Fruit fly (Drosophila melanogaster): ENCODE results near the gene Sidpn.

The Sidpn gene

dm6 chr2L:19045111-19045560, 17.6 kb downstream of the Sidpn start, which contains the start of the genes Ttc19 and Acn:
Ttc19 (minus strand) TSS chr2L:19045148.
Acn (plus strand) TSS chr2L:19045355.
- TF ChIP-seq CG17801 (GFP tag; optimal IDR thresholded peaks at IDR 0.05; ENCODE audit: partially characterized antibody): peak; percentile 83

DNA sequence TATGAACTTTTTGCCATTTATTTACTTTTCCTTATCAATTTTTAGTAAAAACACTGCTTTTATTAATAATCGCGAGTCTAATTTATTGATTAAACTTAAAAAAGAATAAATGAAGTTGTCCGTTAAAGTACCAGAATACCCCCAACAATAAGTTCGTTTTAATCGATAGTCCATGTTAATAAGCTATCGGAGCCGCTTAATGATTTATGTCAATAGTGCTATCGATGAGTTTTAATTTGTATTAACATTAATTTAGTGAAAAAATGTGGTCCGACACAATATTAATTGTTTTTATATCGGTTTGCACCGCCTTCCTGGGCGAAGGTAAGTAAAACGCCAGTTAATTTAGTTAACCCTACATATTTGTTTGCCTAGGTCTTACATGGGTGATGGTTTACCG, 21.4 kb downstream of the Sidpn start, which contains the start of gene CG10470:
CG10470 (plus strand) TSS at position 165 of the 400 bp plus-strand sequence.
- peak; percentile 26 for TF ChIP-seq CG17801 (GFP tag; optimal IDR thresholded peaks at IDR 0.05; ENCODE audit: partially characterized antibody)

DNA sequence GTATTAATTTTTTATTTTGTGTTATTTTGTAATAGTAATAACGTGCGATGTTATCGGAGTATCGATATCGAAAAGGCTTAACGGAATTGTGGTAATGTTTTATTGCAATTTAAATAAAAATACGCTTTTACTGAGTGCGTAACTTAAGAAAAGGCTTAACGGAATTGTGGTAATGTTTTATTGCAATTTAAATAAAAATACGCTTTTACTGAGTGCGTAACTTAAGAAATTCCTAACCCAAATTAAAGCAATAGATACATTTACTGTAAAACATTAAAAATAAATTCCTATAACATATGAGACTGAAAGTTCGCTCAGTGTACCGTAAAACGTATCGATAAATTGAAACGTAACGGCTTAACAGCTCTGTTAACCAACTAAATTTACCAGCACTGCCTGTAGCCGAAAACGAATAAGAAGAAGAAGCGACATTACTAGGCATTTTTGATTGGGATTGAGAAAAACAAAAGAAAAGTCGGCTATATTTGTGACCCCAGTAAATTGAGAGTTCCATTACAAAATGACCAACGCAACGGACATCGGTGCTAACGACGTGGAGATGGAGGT, 24.1 kb downstream of the Sidpn start, which contains the start of gene Rpn3:
Rpn3 (plus strand) TSS at position 257 of the 567 bp plus-strand sequence.
- peak; percentile 84 for TF ChIP-seq CG17801 (GFP tag; optimal IDR thresholded peaks at IDR 0.05; ENCODE audit: partially characterized antibody)

DNA sequence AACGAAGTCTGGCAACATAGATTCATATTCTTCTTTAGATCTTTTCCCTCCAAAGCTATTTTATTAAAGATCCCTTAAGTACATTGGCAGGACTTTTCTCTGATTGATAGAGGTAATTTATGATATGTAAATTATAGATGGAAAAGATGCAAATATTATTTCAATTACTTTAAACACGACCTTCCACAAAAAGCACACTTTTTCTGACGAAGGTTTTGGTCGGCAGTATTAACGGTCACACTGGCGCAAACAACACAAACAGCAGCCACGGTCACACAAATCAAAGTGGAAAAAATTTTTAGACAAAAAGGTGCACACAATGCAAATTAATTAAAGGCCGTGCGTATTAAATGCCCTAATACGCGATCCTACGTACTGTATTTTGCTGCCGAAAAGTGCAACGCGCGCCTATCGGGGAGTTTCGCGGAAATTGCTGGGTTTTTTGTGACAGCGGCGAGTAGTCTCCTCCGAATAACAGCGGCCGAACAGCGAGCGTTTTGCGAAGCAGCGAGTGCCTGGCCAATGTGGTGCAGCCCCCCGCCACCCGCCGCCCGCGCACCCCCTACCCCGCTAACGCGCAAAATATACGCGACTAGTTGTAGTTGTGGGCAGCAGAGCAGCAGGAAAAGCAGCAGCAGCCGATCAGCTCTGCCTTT, 26.5 kb downstream of the Sidpn start, which contains the start of gene CG10492:
CG10492 (plus strand) TSS at position 219 of the 656 bp plus-strand sequence.
- TF ChIP-seq CG17801 (GFP tag; optimal IDR thresholded peaks at IDR 0.05; ENCODE audit: partially characterized antibody): no peak

dm6 chr2L:19054516-19054887, 27.0 kb downstream of the Sidpn start:
- TF ChIP-seq CG17801 (GFP tag; optimal IDR thresholded peaks at IDR 0.05; ENCODE audit: partially characterized antibody): no peak

dm6 chr2L:19057799-19058198, 30.3 kb downstream of the Sidpn start:
- TF ChIP-seq CG17801 (GFP tag; optimal IDR thresholded peaks at IDR 0.05; ENCODE audit: partially characterized antibody): no peak

dm6 chr2L:19058916-19059315, 31.4 kb downstream of the Sidpn start, which contains the start of gene Phlpp:
Phlpp (plus strand) TSS chr2L:19059129.
- no peak for TF ChIP-seq CG17801 (GFP tag; optimal IDR thresholded peaks at IDR 0.05; ENCODE audit: partially characterized antibody)

- no peak for TF ChIP-seq CG17801 (GFP tag; optimal IDR thresholded peaks at IDR 0.05; ENCODE audit: partially characterized antibody)
These were observed 35.7 kb downstream of the Sidpn start, which contains the start of gene Dus4 for dm6 chr2L:19063090-19063692. Dus4 (plus strand) TSS chr2L:19063295.

- TF ChIP-seq CG17801 (GFP tag; optimal IDR thresholded peaks at IDR 0.05; ENCODE audit: partially characterized antibody): peak; percentile 13
These were observed 37.2 kb downstream of the Sidpn start, which contains the start of gene CG17343 for dm6 chr2L:19064706-19065105. CG17343 (plus strand) TSS chr2L:19064929.

- TF ChIP-seq CG17801 (GFP tag; optimal IDR thresholded peaks at IDR 0.05; ENCODE audit: partially characterized antibody): no peak
These were observed 40.9 kb downstream of the Sidpn start for dm6 chr2L:19068393-19068792.

DNA sequence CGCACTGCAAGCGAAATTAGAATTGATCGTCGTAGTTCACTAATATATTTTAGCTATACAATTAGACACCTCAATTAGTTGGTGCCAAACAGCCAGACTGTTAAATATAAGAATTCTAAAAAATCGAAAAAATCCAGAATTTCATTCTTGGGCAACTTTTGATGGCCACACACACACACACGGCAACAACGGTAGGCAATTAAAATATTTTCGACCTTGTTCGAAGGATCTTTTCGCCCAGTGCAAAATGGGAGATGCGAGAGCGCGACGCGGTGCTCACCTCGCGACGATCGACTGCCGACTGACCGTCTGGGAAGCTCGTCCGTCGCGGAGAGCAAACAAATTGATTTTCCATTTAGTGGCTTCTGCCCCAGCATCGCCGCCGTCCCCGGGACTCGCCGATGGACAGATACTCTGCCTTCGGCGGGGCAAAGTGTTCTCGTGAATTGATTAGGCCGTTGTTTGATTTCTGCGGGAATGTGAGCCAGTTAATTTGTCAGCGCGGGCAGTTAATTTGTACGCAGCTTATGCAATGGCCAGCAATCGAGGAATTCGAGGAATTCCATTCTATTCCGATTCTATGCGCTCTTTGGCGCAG, 42.1 kb downstream of the Sidpn start, which contains the start of gene CG10702:
CG10702 (minus strand) TSS at position 304 of the 598 bp plus-strand sequence.
- TF ChIP-seq CG17801 (GFP tag; optimal IDR thresholded peaks at IDR 0.05; ENCODE audit: partially characterized antibody): no peak

dm6 chr2L:19071713-19072112, 44.2 kb downstream of the Sidpn start:
- TF ChIP-seq CG17801 (GFP tag; optimal IDR thresholded peaks at IDR 0.05; ENCODE audit: partially characterized antibody): no peak

dm6 chr2L:19074099-19074828, 46.8 kb downstream of the Sidpn start, which contains the start of gene CG17572:
CG17572 (minus strand) TSS chr2L:19074149.
- no peak for TF ChIP-seq CG17801 (GFP tag; optimal IDR thresholded peaks at IDR 0.05; ENCODE audit: partially characterized antibody)

- no peak for TF ChIP-seq CG17801 (GFP tag; optimal IDR thresholded peaks at IDR 0.05; ENCODE audit: partially characterized antibody)
These were observed 51.4 kb downstream of the Sidpn start, which contains the start of gene CG10700 for dm6 chr2L:19078928-19079327. CG10700 (minus strand) TSS chr2L:19079028.

Measured in ovary, adult (tissue).